Worm (Caenorhabditis elegans): ENCODE data around the gene Y41D4B.24.
A peak's percentile ranks its signal among the peaks of the same experiment; 100 is the strongest.

The Y41D4B.24 gene

ce11 chrIV:1687151-1687550 lies 5.2 kb upstream of the Y41D4B.24 start (continued):
- TF ChIP-seq ahr-1 (tag; optimal IDR thresholded peaks at IDR 0.05) (peak; percentile 79), hlh-6 (tag; optimal IDR thresholded peaks at IDR 0.05) (peak; percentile 71), ceh-31 (tag; optimal IDR thresholded peaks at IDR 0.05) (peak; percentile 98), T23F11.4 (GFP tag; optimal IDR thresholded peaks at IDR 0.05) (no peak), pqm-1 (tag; optimal IDR thresholded peaks at IDR 0.05) (peak; percentile 15), ceh-14 (tag; optimal IDR thresholded peaks at IDR 0.05) (peak; percentile 92), eyg-1 (tag; optimal IDR thresholded peaks at IDR 0.05) (no peak), ets-4 (tag; optimal IDR thresholded peaks at IDR 0.05) (peak; percentile 77), ceh-2 (tag; optimal IDR thresholded peaks at IDR 0.05) (peak; percentile 93), ceh-24 (tag; optimal IDR thresholded peaks at IDR 0.05) (no peak), zip-5 (tag; optimal IDR thresholded peaks at IDR 0.05) (peak; percentile 89), ttx-3 (tag; optimal IDR thresholded peaks at IDR 0.05) (peak; percentile 48), K09A11.1 (tag; optimal IDR thresholded peaks at IDR 0.05; ENCODE audit: insufficient read depth) (no peak), hlh-13 (GFP tag; optimal IDR thresholded peaks at IDR 0.05) (no peak), nhr-11 (tag; optimal IDR thresholded peaks at IDR 0.05) (no peak), unc-3 (GFP tag; conservative IDR thresholded peaks at IDR 0.05) (no peak), unc-3 (tag; optimal IDR thresholded peaks at IDR 0.05) (peak; percentile 78), unc-42 (tag; optimal IDR thresholded peaks at IDR 0.05) (no peak), gmeb-2 (tag; optimal IDR thresholded peaks at IDR 0.05) (peak; percentile 46), ref-2 (tag; optimal IDR thresholded peaks at IDR 0.05) (peak; percentile 94)

ce11 chrIV:1679227-1679626 lies 2.7 kb downstream of the Y41D4B.24 start:
- TF ChIP-seq pqm-1 (tag; optimal IDR thresholded peaks at IDR 0.05) (no peak), sox-4 (tag; optimal IDR thresholded peaks at IDR 0.05) (no peak), ceh-31 (tag; optimal IDR thresholded peaks at IDR 0.05) (no peak), ztf-16 (tag; optimal IDR thresholded peaks at IDR 0.05) (no peak), pat-9 (tag; optimal IDR thresholded peaks at IDR 0.05) (no peak), unc-3 (GFP tag; conservative IDR thresholded peaks at IDR 0.05) (no peak), unc-3 (tag; optimal IDR thresholded peaks at IDR 0.05) (no peak), elt-4 (tag; optimal IDR thresholded peaks at IDR 0.05) (no peak)

ce11 chrIV:1676926-1677325 lies 5.0 kb downstream of the Y41D4B.24 start:
- TF ChIP-seq dmd-4 (tag; optimal IDR thresholded peaks at IDR 0.05; ENCODE audit: borderline replicate concordance) (no peak), ceh-2 (tag; optimal IDR thresholded peaks at IDR 0.05) (no peak), pros-1 (tag; optimal IDR thresholded peaks at IDR 0.05) (no peak), ttx-3 (tag; optimal IDR thresholded peaks at IDR 0.05) (no peak), ceh-30 (tag; optimal IDR thresholded peaks at IDR 0.05) (no peak), dve-1 (tag; optimal IDR thresholded peaks at IDR 0.05) (no peak), sdc-2 (tag; optimal IDR thresholded peaks at IDR 0.05) (no peak)

ce11 chrIV:1672398-1672797 lies 9.6 kb downstream of the Y41D4B.24 start, which contains the start of gene Y41D4B.1:
TSS of gene Y41D4B.1 (plus strand) at chrIV:1672698.
- no peak for TF ChIP-seq che-1 (tag; optimal IDR thresholded peaks at IDR 0.05)
- TF ChIP-seq T23F11.4 (GFP tag; optimal IDR thresholded peaks at IDR 0.05) = no peak
- TF ChIP-seq hlh-30 (tag; optimal IDR thresholded peaks at IDR 0.05; ENCODE audit: insufficient read depth) = no peak
- TF ChIP-seq tbx-2 (tag; optimal IDR thresholded peaks at IDR 0.05) = no peak
- no peak for TF ChIP-seq ceh-30 (tag; optimal IDR thresholded peaks at IDR 0.05)
- no peak for TF ChIP-seq ahr-1 (tag; optimal IDR thresholded peaks at IDR 0.05)
- TF ChIP-seq dve-1 (tag; optimal IDR thresholded peaks at IDR 0.05) = no peak
- no peak for TF ChIP-seq unc-86 (tag; optimal IDR thresholded peaks at IDR 0.05)
- TF ChIP-seq hlh-8 (tag; optimal IDR thresholded peaks at IDR 0.05) = no peak
- TF ChIP-seq Y22D7AL.16 (tag; optimal IDR thresholded peaks at IDR 0.05) = no peak
- TF ChIP-seq rnt-1 (tag; optimal IDR thresholded peaks at IDR 0.05) = no peak
- no peak for TF ChIP-seq elt-2 (tag; optimal IDR thresholded peaks at IDR 0.05)
- no peak for TF ChIP-seq ceh-19 (GFP tag; optimal IDR thresholded peaks at IDR 0.05)
- no peak for TF ChIP-seq ceh-18 (tag; optimal IDR thresholded peaks at IDR 0.05)
- TF ChIP-seq odd-2 (tag; optimal IDR thresholded peaks at IDR 0.05) = no peak
- TF ChIP-seq unc-55 (GFP tag; optimal IDR thresholded peaks at IDR 0.05) = no peak
- TF ChIP-seq ztf-16 (tag; optimal IDR thresholded peaks at IDR 0.05) = no peak
- no peak for TF ChIP-seq unc-3 (GFP tag; conservative IDR thresholded peaks at IDR 0.05)
- TF ChIP-seq unc-3 (tag; optimal IDR thresholded peaks at IDR 0.05) = no peak
- no peak for TF ChIP-seq madf-2 (tag; optimal IDR thresholded peaks at IDR 0.05)
- TF ChIP-seq nhr-232 (tag; optimal IDR thresholded peaks at IDR 0.05) = no peak

All from whole organism, late embryonic.